Fruit fly (Drosophila melanogaster): ENCODE data around the gene CG11964.

CG11964 gene

DNA sequence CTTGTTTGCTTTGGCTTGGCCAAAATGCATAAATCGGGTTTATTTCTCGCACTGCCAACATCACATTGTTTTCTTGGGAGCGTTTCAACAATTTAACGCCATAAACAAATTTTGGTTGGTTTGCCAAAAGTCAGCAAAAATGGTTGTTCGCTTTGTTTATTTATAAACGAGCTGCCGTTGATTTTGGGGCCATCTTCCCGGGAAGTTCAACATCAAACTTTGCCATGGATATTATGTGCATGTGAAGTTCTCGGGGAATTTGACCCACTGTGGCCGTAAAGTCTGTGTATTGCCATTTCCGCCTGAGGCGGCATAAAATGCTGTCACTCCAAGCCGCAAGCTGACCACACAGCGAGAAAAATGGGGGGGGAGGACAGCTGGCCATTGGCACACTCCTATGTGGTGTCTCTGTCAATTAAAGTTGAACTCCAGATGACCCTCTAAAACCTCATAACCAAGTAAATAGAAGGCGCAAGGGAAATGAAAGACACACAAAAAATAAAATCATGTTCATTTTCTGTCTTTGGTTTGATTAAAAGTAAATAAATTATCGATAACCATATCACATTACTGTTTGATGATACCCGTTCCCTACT is 20.9 kb downstream of the CG11964 start:
- TF ChIP-seq CG32264 (GFP tag; optimal IDR thresholded peaks at IDR 0.05) (no peak), lola (GFP tag; optimal IDR thresholded peaks at IDR 0.05) (no peak), ey (GFP tag; optimal IDR thresholded peaks at IDR 0.05) (no peak), Rel (GFP tag; optimal IDR thresholded peaks at IDR 0.05) (no peak), Rel (tag; optimal IDR thresholded peaks at IDR 0.05) (no peak), HLH106 (tag; optimal IDR thresholded peaks at IDR 0.05) (no peak), CG9705 (GFP tag; optimal IDR thresholded peaks at IDR 0.05) (no peak), CrebA (GFP tag; optimal IDR thresholded peaks at IDR 0.05; ENCODE audit: borderline replicate concordance) (no peak), Hr83 (GFP tag; optimal IDR thresholded peaks at IDR 0.05; ENCODE audit: poor library complexity, severe bottlenecking) (no peak), dmrt93B (GFP tag; optimal IDR thresholded peaks at IDR 0.05) (no peak), OdsH (GFP tag; optimal IDR thresholded peaks at IDR 0.05) (no peak), Vsx2 (GFP tag; optimal IDR thresholded peaks at IDR 0.05; ENCODE audit: partially characterized antibody) (no peak), Sp1 (GFP tag; optimal IDR thresholded peaks at IDR 0.05) (no peak), psq (GFP tag; optimal IDR thresholded peaks at IDR 0.05) (no peak), dsf (GFP tag; optimal IDR thresholded peaks at IDR 0.05; ENCODE audit: borderline replicate concordance) (no peak), N (GFP tag; optimal IDR thresholded peaks at IDR 0.05) (no peak), h (GFP tag; optimal IDR thresholded peaks at IDR 0.05) (no peak), Hr78 (GFP tag; optimal IDR thresholded peaks at IDR 0.05) (no peak), fru (GFP tag; optimal IDR thresholded peaks at IDR 0.05) (no peak)

DNA sequence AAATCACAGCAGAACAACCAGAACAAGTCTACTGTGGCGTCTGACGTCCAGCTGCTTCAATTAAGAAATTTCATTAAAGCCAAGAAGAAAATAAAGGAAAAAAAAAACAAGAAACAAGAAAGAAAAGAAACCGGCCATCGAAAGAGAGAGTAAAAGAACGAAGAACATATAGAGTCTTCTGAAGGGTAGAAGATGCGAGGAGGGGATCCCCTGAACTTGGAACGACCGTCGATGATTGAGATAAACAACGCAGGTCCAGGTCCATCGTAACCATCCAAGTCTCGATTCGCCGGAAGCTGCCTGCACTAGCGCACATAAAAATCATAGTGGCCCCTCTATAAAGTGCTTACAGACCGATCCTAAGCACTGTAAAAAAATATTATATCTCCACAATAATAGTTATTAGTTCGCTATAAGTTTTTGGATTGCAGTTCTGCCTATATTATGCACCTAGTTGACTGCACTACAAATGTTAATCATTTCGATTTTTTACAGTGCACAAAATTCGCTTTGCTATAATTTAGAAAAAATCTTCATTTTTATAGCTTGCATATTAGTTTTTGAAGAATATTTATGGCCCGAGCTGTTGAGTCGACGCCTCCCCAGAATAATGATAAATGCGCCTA is 22.1 kb downstream of the CG11964 start:
- TF ChIP-seq psq (GFP tag; optimal IDR thresholded peaks at IDR 0.05) = peak; percentile 64
- TF ChIP-seq Jra (GFP tag; optimal IDR thresholded peaks at IDR 0.05) = no peak
- peak; percentile 4 for TF ChIP-seq ey (GFP tag; optimal IDR thresholded peaks at IDR 0.05)
- no peak for TF ChIP-seq Rel (GFP tag; optimal IDR thresholded peaks at IDR 0.05)
- TF ChIP-seq Rel (tag; optimal IDR thresholded peaks at IDR 0.05) = peak; percentile 17

- no peak for TF ChIP-seq sv (GFP tag; optimal IDR thresholded peaks at IDR 0.05)
- no peak for TF ChIP-seq pan (optimal IDR thresholded peaks at IDR 0.05)
- no peak for TF ChIP-seq Vsx2 (GFP tag; optimal IDR thresholded peaks at IDR 0.05; ENCODE audit: partially characterized antibody)
- no peak for TF ChIP-seq sage (GFP tag; optimal IDR thresholded peaks at IDR 0.05)
- TF ChIP-seq psq (GFP tag; optimal IDR thresholded peaks at IDR 0.05) = no peak
- no peak for TF ChIP-seq rgr (GFP tag; optimal IDR thresholded peaks at IDR 0.05)
- no peak for TF ChIP-seq h (GFP tag; optimal IDR thresholded peaks at IDR 0.05)
- TF ChIP-seq dmrt93B (GFP tag; optimal IDR thresholded peaks at IDR 0.05) = no peak
- no peak for TF ChIP-seq woc (GFP tag; optimal IDR thresholded peaks at IDR 0.05)
- TF ChIP-seq CG32264 (GFP tag; optimal IDR thresholded peaks at IDR 0.05) = no peak
- TF ChIP-seq HLH106 (tag; optimal IDR thresholded peaks at IDR 0.05) = no peak
- TF ChIP-seq CG9705 (GFP tag; optimal IDR thresholded peaks at IDR 0.05) = no peak
- TF ChIP-seq tai (GFP tag; optimal IDR thresholded peaks at IDR 0.05) = no peak
- TF ChIP-seq Hr78 (GFP tag; optimal IDR thresholded peaks at IDR 0.05) = no peak
Measured at dm6 chr3R:8921880-8922279, 22.9 kb downstream of the CG11964 start.

- TF ChIP-seq GATAd (GFP tag; optimal IDR thresholded peaks at IDR 0.05) (no peak), Dfd (GFP tag; optimal IDR thresholded peaks at IDR 0.05) (no peak), Hr78 (GFP tag; optimal IDR thresholded peaks at IDR 0.05) (no peak), foxo (GFP tag; optimal IDR thresholded peaks at IDR 0.05) (no peak), psq (GFP tag; optimal IDR thresholded peaks at IDR 0.05) (no peak), woc (GFP tag; optimal IDR thresholded peaks at IDR 0.05) (no peak), pan (optimal IDR thresholded peaks at IDR 0.05) (no peak), fru (GFP tag; optimal IDR thresholded peaks at IDR 0.05) (no peak), br (GFP tag; optimal IDR thresholded peaks at IDR 0.05) (no peak), CG32264 (GFP tag; optimal IDR thresholded peaks at IDR 0.05) (no peak), jim (GFP tag; optimal IDR thresholded peaks at IDR 0.05) (no peak), CrebA (GFP tag; optimal IDR thresholded peaks at IDR 0.05; ENCODE audit: borderline replicate concordance) (no peak), h (GFP tag; optimal IDR thresholded peaks at IDR 0.05) (no peak), dl (GFP tag; optimal IDR thresholded peaks at IDR 0.05; ENCODE audit: insufficient read depth in 1 of 2, partially characterized antibody in 2 of 2) (no peak)
Measured at dm6 chr3R:8920091-8920733, 24.6 kb downstream of the CG11964 start.
